Worm (Caenorhabditis elegans) whole organism, mixed stage, embryonic: ENCODE results near the gene mks-3.

Source experiments
- blmp-1 ChIP-seq: fragments of 150-350 bp; optimal IDR thresholded peaks from 2 replicates; lab custom pipeline; 2014; ENCODE audit warnings: missing biosample characterization, missing genetic modification characterization
- nhr-76 ChIP-seq: sonication (generic microtip); optimal IDR thresholded peaks from 2 replicates; lab custom pipeline; 2017; ENCODE audit warnings: missing biosample characterization, missing genetic modification characterization
- pha-4 ChIP-seq: fragments of 150-350 bp; optimal IDR thresholded peaks from 2 replicates; lab custom pipeline; 2018; ENCODE audit warnings: missing biosample characterization, missing genetic modification reagents, missing genetic modification characterization
- tbx-8 ChIP-seq: fragments of 200-800 bp; sonication (Bioruptor generic); optimal IDR thresholded peaks from 2 replicates; lab custom pipeline; 2018; ENCODE audit warnings: mild to moderate bottlenecking, missing genetic modification characterization, moderate library complexity, missing compliant biosample characterization
- ztf-11 ChIP-seq: fragments of 150-350 bp; optimal IDR thresholded peaks from 2 replicates; lab custom pipeline; 2014; ENCODE audit warnings: missing biosample characterization, missing genetic modification characterization

DNA sequence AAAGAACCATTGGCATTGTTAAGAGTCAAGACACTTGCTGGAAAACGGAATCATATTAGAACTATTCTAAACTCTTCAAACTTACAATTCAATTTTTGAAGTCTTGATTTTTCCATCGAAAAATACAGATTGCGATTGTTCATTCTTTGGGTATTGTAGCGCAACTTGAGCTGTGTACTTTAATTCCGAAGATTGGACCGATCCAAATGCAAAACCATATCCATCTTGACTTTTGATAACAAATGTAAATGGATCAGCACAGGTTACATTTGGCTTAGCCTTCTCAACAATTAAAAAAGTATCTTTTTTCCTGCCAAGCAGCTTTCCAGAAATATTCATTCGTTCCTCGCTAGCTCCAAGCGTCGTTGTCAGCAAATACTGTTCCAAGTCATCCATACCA, 22.6 kb downstream of the mks-3 start:
- TF ChIP-seq nhr-76 = no peak
- TF ChIP-seq blmp-1 (tag; lab: Kevin White, UChicago) = no peak
- no peak for TF ChIP-seq pha-4 (tag; lab: Kevin White, UChicago)
- no peak for TF ChIP-seq tbx-8 (GFP tag; lab: Kevin White, UChicago)
- no peak for TF ChIP-seq ztf-11 (tag; lab: Kevin White, UChicago)
